Fruit fly (Drosophila melanogaster) S2 (cell line): ENCODE measurements around the gene Rbfox1.

Source experiments
- CG8478 ChIP-seq: fragments of >200 bp; optimal IDR thresholded peaks from 2 replicates; lab custom pipeline; 2018
- CTCF ChIP-seq, 2 experiments: fragments of >200 bp; optimal IDR thresholded peaks; 2 replicates each; lab custom pipeline; 2018

DNA sequence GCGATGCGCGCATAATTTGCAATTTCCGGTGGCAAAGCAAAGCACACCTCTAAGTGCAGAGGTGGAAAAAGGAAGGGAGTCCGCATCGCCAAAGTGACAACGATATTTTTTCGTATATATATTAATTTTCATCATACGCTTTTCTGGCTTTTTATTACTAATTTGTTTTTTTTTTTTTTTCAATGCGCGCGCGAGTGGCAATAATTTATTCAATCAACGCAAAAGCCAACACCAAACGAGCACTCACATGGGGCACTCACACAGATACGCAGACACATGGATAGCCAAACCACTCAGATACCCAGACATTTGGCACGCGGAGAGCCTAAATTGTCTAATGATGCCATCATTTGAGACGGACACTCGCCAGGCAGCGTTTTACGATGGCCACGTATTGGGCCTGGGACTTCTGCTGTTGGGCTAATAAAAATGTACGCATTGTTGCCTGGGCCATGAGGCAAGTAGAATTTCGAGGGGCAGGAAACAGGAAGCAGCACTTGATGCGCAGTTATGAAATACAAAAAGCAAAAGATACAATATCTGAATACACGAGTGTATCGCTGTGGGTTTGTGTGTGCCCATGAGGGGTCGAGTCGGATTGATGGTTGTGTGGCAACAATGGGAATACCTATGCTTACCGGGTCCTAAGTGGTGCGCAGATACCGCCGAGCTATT lies 50.8 kb downstream of the Rbfox1 start:
- TF ChIP-seq CTCF (optimal IDR thresholded peaks at IDR 0.05; lab: Kevin White, UChicago) (no peak), CG8478 (no peak)
